Worm (Caenorhabditis elegans): ENCODE measurements around the gene tbc-13.

DNA sequence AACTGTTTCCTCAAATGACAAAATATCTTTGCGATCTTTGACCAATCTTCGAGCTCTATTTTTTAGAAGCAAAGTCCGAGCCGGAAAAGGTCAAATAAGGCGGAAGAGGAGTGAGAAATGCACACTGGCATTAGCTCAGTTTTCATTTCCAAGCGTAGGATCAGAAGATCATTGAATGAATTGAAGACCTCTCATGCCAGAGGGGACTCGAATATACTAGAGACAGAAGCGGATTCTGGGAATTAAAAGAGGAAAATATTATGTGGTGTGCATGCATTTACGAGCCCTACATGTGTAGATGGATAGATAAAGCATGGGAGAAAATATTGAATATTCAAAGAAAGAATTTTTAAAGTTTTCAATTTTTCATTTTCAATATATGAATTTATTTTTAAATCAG lies 28.6 kb downstream of the tbc-13 start:
- TF ChIP-seq ztf-23 (GFP tag; IDR thresholded peaks at IDR 0.05) (no peak), tab-1 (GFP tag; IDR thresholded peaks at IDR 0.05) (no peak), T22C8.4 (GFP tag; IDR thresholded peaks at IDR 0.05) (no peak), med-1 (GFP tag; optimal IDR thresholded peaks at IDR 0.05; ENCODE audit: insufficient read depth) (no peak), cog-1 (tag; optimal IDR thresholded peaks at IDR 0.05) (no peak), flt-1 (GFP tag; IDR thresholded peaks at IDR 0.05) (no peak), klf-2 (GFP tag; conservative IDR thresholded peaks at IDR 0.05) (no peak), ztf-29 (GFP tag; IDR thresholded peaks at IDR 0.05) (no peak)
